Worm (Caenorhabditis elegans): ENCODE results near the gene F14D7.1.

- TF ChIP-seq nhr-11 (tag; optimal IDR thresholded peaks at IDR 0.05) (no peak), nhr-67 (tag; optimal IDR thresholded peaks at IDR 0.05) (no peak), unc-62 (GFP tag; optimal IDR thresholded peaks at IDR 0.05) (no peak), fkh-10 (GFP tag; optimal IDR thresholded peaks at IDR 0.05) (no peak), snpc-4 (tag; optimal IDR thresholded peaks at IDR 0.05) (no peak), R02D3.7 (tag; optimal IDR thresholded peaks at IDR 0.05) (no peak), aly-2 (tag; optimal IDR thresholded peaks at IDR 0.05) (no peak), nhr-77 (tag; optimal IDR thresholded peaks at IDR 0.05) (no peak), tbx-2 (tag; optimal IDR thresholded peaks at IDR 0.05) (no peak), skn-1 (tag; optimal IDR thresholded peaks at IDR 0.05) (no peak), nhr-23 (tag; optimal IDR thresholded peaks at IDR 0.05) (no peak), nhr-237 (tag; optimal IDR thresholded peaks at IDR 0.05) (no peak), nhr-76 (tag; optimal IDR thresholded peaks at IDR 0.05) (no peak), zag-1 (tag; optimal IDR thresholded peaks at IDR 0.05) (no peak)
Measured at ce11 chrV:14285803-14286202, 3.5 kb downstream of the F14D7.1 start, which contains the start of gene F40G12.11.
